Fruit fly (Drosophila melanogaster): ENCODE measurements around the gene rump.

rump gene

DNA sequence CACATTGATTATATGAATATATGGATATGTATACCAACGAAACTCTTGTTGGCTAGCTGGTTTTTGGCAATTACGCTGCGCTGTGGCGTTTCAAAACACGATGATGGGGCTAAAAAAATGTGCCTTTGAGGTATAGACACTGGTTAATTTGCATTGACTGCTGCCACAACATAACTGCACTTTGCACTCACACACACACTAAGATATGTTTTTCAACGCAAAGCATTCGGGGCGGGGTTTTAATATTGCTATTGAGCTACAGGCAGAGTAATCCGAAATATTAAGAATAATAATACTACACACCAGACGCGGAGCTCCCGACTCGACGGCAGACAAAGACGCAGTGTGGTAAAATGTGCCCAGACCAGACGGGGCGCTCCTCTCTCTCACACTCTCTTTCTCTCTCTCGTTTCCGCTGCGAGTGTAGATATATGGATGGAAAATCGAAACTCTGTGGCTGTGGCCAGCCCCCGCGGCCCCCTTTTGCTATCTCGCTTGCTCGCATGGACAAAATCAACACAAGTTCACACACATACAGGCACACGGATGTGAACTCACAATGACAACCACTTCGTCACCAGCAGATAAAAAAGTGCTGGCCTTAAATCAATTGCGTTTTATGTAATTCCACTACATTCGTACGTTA is 41.0 kb upstream of the rump start:
- peak; percentile 6 for TF ChIP-seq CG1620 (GFP tag; optimal IDR thresholded peaks at IDR 0.05)
- TF ChIP-seq CG12768 (GFP tag; optimal IDR thresholded peaks at IDR 0.05): peak; percentile 83
- no peak for TF ChIP-seq kay (GFP tag; ENCODE audit: borderline replicate concordance)
- TF ChIP-seq tj (GFP tag; optimal IDR thresholded peaks at IDR 0.05): peak; percentile 78
- peak; percentile 23 for TF ChIP-seq Clk (GFP tag; optimal IDR thresholded peaks at IDR 0.05)
- peak; percentile 43 for TF ChIP-seq CG33017 (tag; optimal IDR thresholded peaks at IDR 0.05)
- peak; percentile 31 for TF ChIP-seq Hr96 (GFP tag; optimal IDR thresholded peaks at IDR 0.05)
- TF ChIP-seq CG14711 (tag; optimal IDR thresholded peaks at IDR 0.05): peak; percentile 52
- TF ChIP-seq CG7101 (tag; optimal IDR thresholded peaks at IDR 0.05): peak; percentile 63
- TF ChIP-seq cic (GFP tag; optimal IDR thresholded peaks at IDR 0.05): peak; percentile 89
- no peak for TF ChIP-seq toe (GFP tag; optimal IDR thresholded peaks at IDR 0.05)
- peak; percentile 56 for TF ChIP-seq pad (GFP tag; optimal IDR thresholded peaks at IDR 0.05)
- peak; percentile 57 for TF ChIP-seq CG11617 (GFP tag; optimal IDR thresholded peaks at IDR 0.05)
- peak in 1 of 2 experiments; percentile 80 for TF ChIP-seq cnc (optimal IDR thresholded peaks at IDR 0.05)
- TF ChIP-seq ovo (GFP tag; optimal IDR thresholded peaks at IDR 0.05): peak; percentile 47
- TF ChIP-seq CG5204 (GFP tag; optimal IDR thresholded peaks at IDR 0.05): no peak
- peak; percentile 51 for TF ChIP-seq CG7045 (GFP tag; optimal IDR thresholded peaks at IDR 0.05)
- TF ChIP-seq bab1 (GFP tag; optimal IDR thresholded peaks at IDR 0.05): peak; percentile 20
- peak; percentile 68 for TF ChIP-seq Crg-1 (GFP tag; optimal IDR thresholded peaks at IDR 0.05)
- peak; percentile 93 for TF ChIP-seq Mnt (GFP tag; optimal IDR thresholded peaks at IDR 0.05)

DNA sequence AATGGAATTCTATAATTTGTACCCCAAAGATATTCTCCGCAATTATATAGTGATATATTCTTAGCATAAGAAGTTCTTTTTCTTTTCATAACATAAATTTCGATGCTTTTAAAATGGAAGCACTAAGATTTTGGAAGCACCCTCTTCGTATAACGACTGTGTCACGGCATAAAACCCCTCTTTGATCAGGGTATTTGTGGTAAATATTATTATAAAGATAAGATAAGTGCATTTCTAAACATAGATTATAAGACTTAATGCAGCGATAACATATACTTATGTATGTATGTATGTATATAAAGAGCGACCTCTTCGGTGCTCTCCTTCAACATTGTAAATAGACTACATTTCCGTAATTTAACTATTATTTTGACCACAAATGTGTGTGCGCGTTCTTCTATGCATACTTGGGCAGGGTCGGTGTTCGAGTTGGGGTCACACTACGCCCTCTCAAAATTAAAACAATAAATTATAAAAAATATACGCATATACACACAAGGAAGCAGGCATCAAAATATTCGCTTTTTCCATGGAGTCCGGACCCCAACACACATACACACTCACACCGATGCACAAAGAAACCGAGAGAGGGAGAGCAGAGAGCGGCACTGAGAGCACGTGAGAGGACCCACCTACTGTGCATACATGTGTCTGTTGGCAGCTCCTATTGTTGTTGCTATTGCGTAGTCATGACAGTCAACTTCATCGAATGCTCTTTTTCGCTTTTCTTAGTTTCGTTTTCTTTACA is 40.3 kb upstream of the rump start:
- TF ChIP-seq Clk (GFP tag; optimal IDR thresholded peaks at IDR 0.05): no peak
- TF ChIP-seq CG33017 (tag; optimal IDR thresholded peaks at IDR 0.05): no peak
- no peak for TF ChIP-seq tj (GFP tag; optimal IDR thresholded peaks at IDR 0.05)
- no peak for TF ChIP-seq bab1 (GFP tag; optimal IDR thresholded peaks at IDR 0.05)
- no peak for TF ChIP-seq CG1620 (GFP tag; optimal IDR thresholded peaks at IDR 0.05)
- TF ChIP-seq CG5204 (GFP tag; optimal IDR thresholded peaks at IDR 0.05): no peak
- TF ChIP-seq cnc (optimal IDR thresholded peaks at IDR 0.05): no peak
- no peak for TF ChIP-seq kay (GFP tag; ENCODE audit: borderline replicate concordance)
- TF ChIP-seq CG7101 (tag; optimal IDR thresholded peaks at IDR 0.05): no peak
- TF ChIP-seq Mnt (GFP tag; optimal IDR thresholded peaks at IDR 0.05): peak; percentile 60
- no peak for TF ChIP-seq Hr96 (GFP tag; optimal IDR thresholded peaks at IDR 0.05)
- TF ChIP-seq Crg-1 (GFP tag; optimal IDR thresholded peaks at IDR 0.05): peak; percentile 0
- no peak for TF ChIP-seq ovo (GFP tag; optimal IDR thresholded peaks at IDR 0.05)
- TF ChIP-seq cic (GFP tag; optimal IDR thresholded peaks at IDR 0.05): no peak
- no peak for TF ChIP-seq CG11617 (GFP tag; optimal IDR thresholded peaks at IDR 0.05)
- no peak for TF ChIP-seq pad (GFP tag; optimal IDR thresholded peaks at IDR 0.05)
- no peak for TF ChIP-seq CG7045 (GFP tag; optimal IDR thresholded peaks at IDR 0.05)

DNA sequence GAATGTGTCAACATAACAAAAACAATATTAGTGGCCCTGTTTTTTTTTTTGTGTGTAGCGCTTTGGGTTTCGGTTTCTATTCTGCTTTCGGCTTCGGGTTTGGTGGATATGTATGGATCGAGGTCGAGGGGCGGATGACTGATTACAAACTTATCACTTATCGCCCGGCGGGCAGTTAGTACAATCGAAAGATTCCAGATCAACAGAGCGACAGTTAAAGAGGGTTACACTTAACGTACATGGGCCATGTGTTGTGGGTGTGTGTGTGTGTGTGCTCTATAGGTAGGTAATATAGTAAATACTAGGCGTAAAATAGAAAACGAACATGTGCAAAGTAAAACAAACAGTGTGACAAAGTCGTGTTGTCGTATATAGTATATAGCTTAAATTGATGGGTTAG is 38.6 kb upstream of the rump start:
- TF ChIP-seq CG14711 (tag; optimal IDR thresholded peaks at IDR 0.05): no peak
- no peak for TF ChIP-seq pad (GFP tag; optimal IDR thresholded peaks at IDR 0.05)
- no peak for TF ChIP-seq CG7045 (GFP tag; optimal IDR thresholded peaks at IDR 0.05)
- peak; percentile 66 for TF ChIP-seq cic (GFP tag; optimal IDR thresholded peaks at IDR 0.05)
- no peak for TF ChIP-seq Hr96 (GFP tag; optimal IDR thresholded peaks at IDR 0.05)
- TF ChIP-seq Mnt (GFP tag; optimal IDR thresholded peaks at IDR 0.05): peak; percentile 22
- no peak for TF ChIP-seq ovo (GFP tag; optimal IDR thresholded peaks at IDR 0.05)
- TF ChIP-seq CG11617 (GFP tag; optimal IDR thresholded peaks at IDR 0.05): no peak
- TF ChIP-seq bab1 (GFP tag; optimal IDR thresholded peaks at IDR 0.05): no peak
- TF ChIP-seq CG1620 (GFP tag; optimal IDR thresholded peaks at IDR 0.05): no peak
- no peak for TF ChIP-seq tj (GFP tag; optimal IDR thresholded peaks at IDR 0.05)
- TF ChIP-seq CG33017 (tag; optimal IDR thresholded peaks at IDR 0.05): no peak
- TF ChIP-seq Crg-1 (GFP tag; optimal IDR thresholded peaks at IDR 0.05): no peak
- no peak for TF ChIP-seq Clk (GFP tag; optimal IDR thresholded peaks at IDR 0.05)

- TF ChIP-seq Clk (GFP tag; optimal IDR thresholded peaks at IDR 0.05) (no peak), CG33017 (tag; optimal IDR thresholded peaks at IDR 0.05) (no peak), cic (GFP tag; optimal IDR thresholded peaks at IDR 0.05) (no peak), bab1 (GFP tag; optimal IDR thresholded peaks at IDR 0.05) (no peak), cnc (optimal IDR thresholded peaks at IDR 0.05) (no peak), Crg-1 (GFP tag; optimal IDR thresholded peaks at IDR 0.05) (no peak), pad (GFP tag; optimal IDR thresholded peaks at IDR 0.05) (no peak), ovo (GFP tag; optimal IDR thresholded peaks at IDR 0.05) (no peak)
These were observed 36.8 kb upstream of the rump start for dm6 chr3R:9546808-9547381.

DNA sequence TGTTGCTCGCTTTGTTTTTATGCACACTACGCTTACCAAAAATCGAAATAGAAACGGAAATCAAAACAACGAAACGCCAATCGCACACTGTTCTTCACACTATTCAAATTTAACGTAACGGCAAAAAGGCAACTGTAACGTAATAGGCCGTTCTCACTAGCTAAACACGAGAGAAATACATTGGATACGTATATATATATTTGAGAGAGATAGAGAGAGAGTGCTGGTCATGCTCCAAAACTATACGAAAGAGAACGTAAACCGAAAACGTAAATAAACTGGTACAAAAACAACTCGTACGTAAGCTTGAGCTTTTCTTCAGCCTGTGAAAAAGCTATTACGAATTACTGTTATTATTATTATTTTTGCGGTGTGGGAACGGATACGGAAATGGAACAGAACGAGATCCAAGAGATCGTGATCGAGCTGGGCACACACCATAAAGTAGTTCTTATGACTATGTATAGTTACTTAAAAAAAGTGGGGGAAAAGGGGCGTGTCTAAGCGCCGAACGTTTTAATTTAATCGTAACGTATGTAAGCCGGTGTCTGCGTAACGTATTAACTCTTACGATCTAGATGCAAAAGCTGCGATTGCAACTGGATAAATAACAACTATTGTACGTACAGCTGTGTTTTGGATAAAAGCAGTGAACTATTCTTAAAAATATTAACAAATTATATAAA is 33.5 kb upstream of the rump start:
- TF ChIP-seq kay (GFP tag; ENCODE audit: borderline replicate concordance) (peak; percentile 68), cnc (optimal IDR thresholded peaks at IDR 0.05) (no peak)
